Fruit fly (Drosophila melanogaster) whole organism, larva: ENCODE results near the gene Sgt1.

Experiments
- noc ChIP-seq: fragments of 200-800 bp; sonication (Bioruptor generic); optimal IDR thresholded peaks from 3 replicates; lab custom pipeline; 2019; ENCODE audit warnings: missing biosample characterization, mild to moderate bottlenecking, missing genetic modification characterization, moderate library complexity

The Sgt1 gene

dm6 chr3R:8329628-8330027 is 24.6 kb upstream of the Sgt1 start:
- TF ChIP-seq noc (tag; lab: Kevin White, UChicago) = no peak

- no peak for TF ChIP-seq noc (tag; lab: Kevin White, UChicago)
Measured at dm6 chr3R:8327967-8328789, 23.1 kb upstream of the Sgt1 start.

- TF ChIP-seq noc (tag; lab: Kevin White, UChicago) = no peak
Measured at dm6 chr3R:8326884-8327283, 21.8 kb upstream of the Sgt1 start.

- no peak for TF ChIP-seq noc (tag; lab: Kevin White, UChicago)
Measured at dm6 chr3R:8324016-8324415, 18.9 kb upstream of the Sgt1 start, which contains the start of gene CG7443. TSS of gene CG7443 (plus strand) at chr3R:8324316.

dm6 chr3R:8321447-8321846 is 16.4 kb upstream of the Sgt1 start, which contains the start of gene Or85a:
TSS of gene Or85a (plus strand) at chr3R:8321747.
- no peak for TF ChIP-seq noc (tag; lab: Kevin White, UChicago)

- no peak for TF ChIP-seq noc (tag; lab: Kevin White, UChicago)
Measured at dm6 chr3R:8317709-8318335, 12.7 kb upstream of the Sgt1 start.

- TF ChIP-seq noc (tag; lab: Kevin White, UChicago) = peak; percentile 44
Measured at dm6 chr3R:8317215-8317614, 12.1 kb upstream of the Sgt1 start, which contains the start of gene Ctr1B. TSS of gene Ctr1B (plus strand) at chr3R:8317612.

dm6 chr3R:8316344-8317105 is 11.5 kb upstream of the Sgt1 start, which contains the start of gene Coq2:
TSS of gene Coq2 (minus strand) at chr3R:8316543.
- TF ChIP-seq noc (tag; lab: Kevin White, UChicago) = no peak

dm6 chr3R:8313038-8313437 is 8.0 kb upstream of the Sgt1 start, which contains the start of gene CG7483:
TSS of gene CG7483 (plus strand) at chr3R:8313208.
- TF ChIP-seq noc (tag; lab: Kevin White, UChicago) = no peak

dm6 chr3R:8312037-8312436 is 7.0 kb upstream of the Sgt1 start, which contains the start of the genes CG11694 and CG11698:
TSS of gene CG11694 (minus strand) at chr3R:8312137.
TSS of gene CG11698 (plus strand) at chr3R:8312188.
- TF ChIP-seq noc (tag; lab: Kevin White, UChicago) = no peak

dm6 chr3R:8310678-8311077 is 5.6 kb upstream of the Sgt1 start, which contains the start of gene CG11693:
TSS of gene CG11693 (minus strand) at chr3R:8310778.
- no peak for TF ChIP-seq noc (tag; lab: Kevin White, UChicago)

- no peak for TF ChIP-seq noc (tag; lab: Kevin White, UChicago)
Measured at dm6 chr3R:8308515-8308959, 3.5 kb upstream of the Sgt1 start, which contains the start of gene tex. TSS of gene tex (minus strand) at chr3R:8308645.

- TF ChIP-seq noc (tag; lab: Kevin White, UChicago) = no peak
Measured at dm6 chr3R:8307283-8307682, 2.2 kb upstream of the Sgt1 start.

dm6 chr3R:8306927-8307261 is 1.8 kb upstream of the Sgt1 start:
- no peak for TF ChIP-seq noc (tag; lab: Kevin White, UChicago)

- TF ChIP-seq noc (tag; lab: Kevin White, UChicago) = no peak
Measured at dm6 chr3R:8306188-8306926, 1.3 kb upstream of the Sgt1 start.
